Worm (Caenorhabditis elegans) whole organism, L3 larva: ENCODE data around the gene hpo-19.

Experiments used
- ama-1 ChIP-seq: fragments of 150-350 bp; optimal IDR thresholded peaks from 2 replicates; lab custom pipeline; 2018
- nhr-11 ChIP-seq: fragments of 150-350 bp; optimal IDR thresholded peaks from 2 replicates; lab custom pipeline; 2014; ENCODE audit warnings: missing biosample characterization, missing genetic modification characterization
- nhr-12 ChIP-seq: fragments of 150-350 bp; optimal IDR thresholded peaks from 2 replicates; lab custom pipeline; 2014; ENCODE audit warnings: missing biosample characterization, missing genetic modification characterization
- nhr-237 ChIP-seq: fragments of 150-350 bp; optimal IDR thresholded peaks from 2 replicates; lab custom pipeline; 2014; ENCODE audit warnings: missing biosample characterization, missing genetic modification characterization
- nhr-67 ChIP-seq: fragments of 150-350 bp; optimal IDR thresholded peaks from 2 replicates; lab custom pipeline; 2014; ENCODE audit warnings: missing biosample characterization, missing genetic modification characterization
- ztf-4 ChIP-seq: fragments of 150-350 bp; optimal IDR thresholded peaks from 2 replicates; lab custom pipeline; 2014; ENCODE audit warnings: missing biosample characterization, missing genetic modification characterization

- no peak for TF ChIP-seq nhr-67 (tag; lab: Kevin White, UChicago)
- no peak for TF ChIP-seq nhr-11 (tag; lab: Kevin White, UChicago)
- no peak for TF ChIP-seq nhr-237
- no peak for TF ChIP-seq ztf-4
- no peak for TF ChIP-seq nhr-12 (tag; lab: Kevin White, UChicago)
- no peak for TF ChIP-seq ama-1 (lab: Kevin White, UChicago)
Observed at ce11 chrV:6436332-6436731, at the start of gene hpo-19.
